Worm (Caenorhabditis elegans) whole organism, late embryonic: ENCODE measurements around the gene Y43F8B.18.

ENCODE experiments used
- C08G9.2 ChIP-seq: sonication (generic microtip); optimal IDR thresholded peaks from 2 replicates; lab custom pipeline; 2016; ENCODE audit warnings: mild to moderate bottlenecking, missing genetic modification characterization, moderate library complexity, missing compliant biosample characterization
- F13H6.1 ChIP-seq: sonication (generic microtip); optimal IDR thresholded peaks from 2 replicates; lab custom pipeline; 2016; ENCODE audit warnings: missing genetic modification characterization, missing compliant biosample characterization
- K09A11.1 ChIP-seq: sonication (generic microtip); optimal IDR thresholded peaks from 2 replicates; lab custom pipeline; 2017; ENCODE audit warnings: antibody characterized with exemption, mild to moderate bottlenecking, missing genetic modification characterization, missing compliant biosample characterization; ENCODE audit not compliant: insufficient read depth
- T23F11.4 ChIP-seq: fragments of 200-800 bp; sonication (Bioruptor generic); optimal IDR thresholded peaks from 2 replicates; lab custom pipeline; 2018; ENCODE audit warnings: mild to moderate bottlenecking, missing genetic modification characterization, missing compliant biosample characterization
- Y22D7AL.16 ChIP-seq: sonication (generic microtip); optimal IDR thresholded peaks from 2 replicates; lab custom pipeline; 2016; ENCODE audit warnings: missing genetic modification characterization, missing compliant biosample characterization
- ceh-14 ChIP-seq: sonication (generic microtip); optimal IDR thresholded peaks from 2 replicates; lab custom pipeline; 2016; ENCODE audit warnings: missing genotype, missing genetic modification characterization, missing compliant biosample characterization
- ceh-18 ChIP-seq: sonication (generic microtip); optimal IDR thresholded peaks from 2 replicates; lab custom pipeline; 2016; ENCODE audit warnings: missing genetic modification characterization, missing compliant biosample characterization
- ceh-19 ChIP-seq: fragments of 200-800 bp; sonication (Bioruptor generic); optimal IDR thresholded peaks from 2 replicates; lab custom pipeline; 2018; ENCODE audit warnings: mild to moderate bottlenecking, missing genetic modification characterization, missing compliant biosample characterization
- ceh-22 ChIP-seq: sonication (generic microtip); optimal IDR thresholded peaks from 2 replicates; lab custom pipeline; 2017; ENCODE audit warnings: missing biosample characterization, missing genetic modification characterization
- ceh-31 ChIP-seq: sonication (generic microtip); optimal IDR thresholded peaks from 2 replicates; lab custom pipeline; 2016; ENCODE audit warnings: missing genetic modification characterization, missing compliant biosample characterization
- ceh-34 ChIP-seq: sonication (generic microtip); optimal IDR thresholded peaks from 2 replicates; lab custom pipeline; 2016; ENCODE audit warnings: mild to moderate bottlenecking, missing genetic modification characterization, missing compliant biosample characterization
- ceh-45 ChIP-seq: fragments of 200-800 bp; sonication (Bioruptor generic); IDR thresholded peaks from 2 replicates; pipeline ENCODE4 v1.3.6; 2022; ENCODE audit warnings: missing genetic modification reagents, missing genetic modification characterization, missing compliant biosample characterization
- dve-1 ChIP-seq: sonication (generic microtip); optimal IDR thresholded peaks from 2 replicates; lab custom pipeline; 2017; ENCODE audit warnings: antibody characterized with exemption, mild to moderate bottlenecking, missing genetic modification characterization, missing compliant biosample characterization
- elt-2 ChIP-seq: sonication (generic microtip); optimal IDR thresholded peaks from 2 replicates; lab custom pipeline; 2016; ENCODE audit warnings: missing genetic modification reagents, missing genetic modification characterization, missing compliant biosample characterization
- ets-4 ChIP-seq: sonication (generic microtip); optimal IDR thresholded peaks from 2 replicates; lab custom pipeline; 2016; ENCODE audit warnings: missing genetic modification characterization, missing compliant biosample characterization
- eyg-1 ChIP-seq: sonication (generic microtip); optimal IDR thresholded peaks from 2 replicates; lab custom pipeline; 2016; ENCODE audit warnings: missing genotype, missing genetic modification characterization, missing compliant biosample characterization
- fax-1 ChIP-seq: sonication (generic microtip); optimal IDR thresholded peaks from 2 replicates; lab custom pipeline; 2016; ENCODE audit warnings: missing genotype, missing genetic modification characterization, missing compliant biosample characterization
- fkh-10 ChIP-seq: fragments of 150-350 bp; optimal IDR thresholded peaks from 2 replicates; lab custom pipeline; 2014; ENCODE audit warnings: missing biosample characterization, missing genetic modification reagents, missing genetic modification characterization
- gmeb-2 ChIP-seq: sonication (generic microtip); optimal IDR thresholded peaks from 2 replicates; lab custom pipeline; 2016; ENCODE audit warnings: missing genetic modification characterization, inconsistent platforms, missing compliant biosample characterization
- hlh-13 ChIP-seq: fragments of 200-800 bp; sonication (Bioruptor generic); optimal IDR thresholded peaks from 2 replicates; lab custom pipeline; 2018; ENCODE audit warnings: mild to moderate bottlenecking, missing genetic modification characterization, missing compliant biosample characterization
- hlh-30 ChIP-seq: sonication (generic microtip); optimal IDR thresholded peaks from 2 replicates; lab custom pipeline; 2017; ENCODE audit warnings: antibody characterized with exemption, missing genetic modification characterization, missing compliant biosample characterization; ENCODE audit not compliant: insufficient read depth
- hlh-8 ChIP-seq: sonication (generic microtip); optimal IDR thresholded peaks from 2 replicates; lab custom pipeline; 2016; ENCODE audit warnings: missing genotype, missing genetic modification characterization, missing compliant biosample characterization
- lim-6 ChIP-seq: sonication (generic microtip); optimal IDR thresholded peaks from 2 replicates; lab custom pipeline; 2016; ENCODE audit warnings: missing genetic modification characterization, missing compliant biosample characterization
- lin-11 ChIP-seq: fragments of 200-800 bp; sonication (Bioruptor generic); optimal IDR thresholded peaks from 2 replicates; lab custom pipeline; 2018; ENCODE audit warnings: mild to moderate bottlenecking, missing genetic modification characterization, missing compliant biosample characterization
- nhr-11 ChIP-seq: fragments of 150-350 bp; optimal IDR thresholded peaks from 2 replicates; lab custom pipeline; 2014; ENCODE audit warnings: missing biosample characterization, missing genetic modification characterization
- npax-4 ChIP-seq: sonication (generic microtip); optimal IDR thresholded peaks from 2 replicates; lab custom pipeline; 2016; ENCODE audit warnings: missing genetic modification characterization, missing compliant biosample characterization
- odd-2 ChIP-seq: sonication (generic microtip); optimal IDR thresholded peaks from 2 replicates; lab custom pipeline; 2017; ENCODE audit warnings: antibody characterized with exemption, mild to moderate bottlenecking, missing genetic modification characterization, missing compliant biosample characterization
- pax-1 ChIP-seq: fragments of 150-350 bp; optimal IDR thresholded peaks from 2 replicates; lab custom pipeline; 2014; ENCODE audit warnings: missing biosample characterization, missing genetic modification characterization
- pha-4 ChIP-seq: fragments of 150-350 bp; optimal IDR thresholded peaks from 2 replicates; lab custom pipeline; 2018; ENCODE audit warnings: missing biosample characterization, missing genetic modification reagents, missing genetic modification characterization
- pqm-1 ChIP-seq: sonication (generic microtip); optimal IDR thresholded peaks from 2 replicates; lab custom pipeline; 2016; ENCODE audit warnings: missing genetic modification characterization, missing compliant biosample characterization
- pros-1 ChIP-seq: fragments of 150-350 bp; optimal IDR thresholded peaks from 2 replicates; lab custom pipeline; 2014; ENCODE audit warnings: missing biosample characterization, missing genetic modification reagents, missing genetic modification characterization
- rnt-1 ChIP-seq: sonication (generic microtip); optimal IDR thresholded peaks from 2 replicates; lab custom pipeline; 2016; ENCODE audit warnings: missing genetic modification characterization, missing compliant biosample characterization
- sdc-2 ChIP-seq: sonication (generic microtip); optimal IDR thresholded peaks from 2 replicates; lab custom pipeline; 2016; ENCODE audit warnings: missing genotype, missing genetic modification characterization, missing compliant biosample characterization
- sox-4 ChIP-seq: sonication (generic microtip); optimal IDR thresholded peaks from 2 replicates; lab custom pipeline; 2017; ENCODE audit warnings: mild to moderate bottlenecking, missing genetic modification characterization, inconsistent platforms, missing compliant biosample characterization
- syd-9 ChIP-seq: sonication (generic microtip); optimal IDR thresholded peaks from 2 replicates; lab custom pipeline; 2016; ENCODE audit warnings: mild to moderate bottlenecking, missing genetic modification characterization, moderate library complexity, missing compliant biosample characterization
- ttx-3 ChIP-seq: sonication (generic microtip); optimal IDR thresholded peaks from 2 replicates; lab custom pipeline; 2016; ENCODE audit warnings: missing genetic modification reagents, missing genetic modification characterization, missing compliant biosample characterization
- unc-3 ChIP-seq, 2 experiments: fragments of 200-800 bp in 1 of 2; sonication (Bioruptor generic) in 1 of 2; sonication (generic microtip) in 1 of 2; conservative IDR thresholded peaks in 1 of 2; optimal IDR thresholded peaks in 1 of 2; 2 replicates each; pipeline versions ENCODE4 v1.3.6 to Lab custom; 2016 to 2022; ENCODE audit warnings: missing compliant biosample characterization in 2 of 2, missing genetic modification characterization in 2 of 2, missing genetic modification reagents in 1 of 2
- unc-86 ChIP-seq: sonication (generic microtip); optimal IDR thresholded peaks from 2 replicates; lab custom pipeline; 2016; ENCODE audit warnings: missing genetic modification characterization, missing compliant biosample characterization
- zip-5 ChIP-seq: sonication (generic microtip); optimal IDR thresholded peaks from 2 replicates; lab custom pipeline; 2016; ENCODE audit warnings: missing genetic modification characterization, missing compliant biosample characterization

Y43F8B.18 gene

ce11 chrV:19510925-19511324, 25.1 kb downstream of the Y43F8B.18 start:
- no peak for TF ChIP-seq elt-2 (tag; lab: Kevin White, UChicago)
- no peak for TF ChIP-seq hlh-30 (tag; lab: Kevin White, UChicago)
- no peak for TF ChIP-seq ttx-3 (tag; lab: Kevin White, UChicago)
- TF ChIP-seq ceh-34: no peak
- no peak for TF ChIP-seq T23F11.4 (GFP tag; lab: Kevin White, UChicago)
- TF ChIP-seq fax-1 (tag; lab: Kevin White, UChicago): no peak
- TF ChIP-seq rnt-1 (tag; lab: Kevin White, UChicago): no peak
- TF ChIP-seq npax-4 (tag; lab: Kevin White, UChicago): no peak
- no peak for TF ChIP-seq sox-4 (tag; lab: Kevin White, UChicago)
- TF ChIP-seq ets-4: no peak
- TF ChIP-seq lim-6 (tag; lab: Kevin White, UChicago): no peak
- no peak for TF ChIP-seq eyg-1 (tag; lab: Kevin White, UChicago)
- TF ChIP-seq pha-4: no peak
- no peak for TF ChIP-seq C08G9.2
- TF ChIP-seq unc-86: no peak
- no peak for TF ChIP-seq ceh-19

ce11 chrV:19512260-19512947, 26.6 kb downstream of the Y43F8B.18 start, which contains the start of gene Y43F8B.19:
TSS of gene Y43F8B.19 (minus strand) at chrV:19512310.
- TF ChIP-seq lin-11 (no peak), ets-4 (no peak), C08G9.2 (no peak), ceh-45 (no peak), zip-5 (tag; lab: Kevin White, UChicago) (no peak), Y22D7AL.16 (no peak)
- TF ChIP-seq, all 69 proteins: peak for 0

ce11 chrV:19513552-19513951, 27.8 kb downstream of the Y43F8B.18 start, which contains the start of gene phy-4:
TSS of gene phy-4 (minus strand) at chrV:19513652.
- TF ChIP-seq Y22D7AL.16 (no peak), odd-2 (tag; lab: Kevin White, UChicago) (no peak), gmeb-2 (tag; lab: Kevin White, UChicago) (no peak), ceh-31 (no peak), F13H6.1 (tag; lab: Kevin White, UChicago) (no peak), unc-3 (GFP tag; conservative IDR thresholded peaks at IDR 0.05; lab: Robert Waterston, UW) (no peak), unc-3 (tag; optimal IDR thresholded peaks at IDR 0.05; lab: Kevin White, UChicago) (no peak), ceh-19 (no peak), ceh-18 (tag; lab: Kevin White, UChicago) (no peak), dve-1 (tag; lab: Kevin White, UChicago) (no peak), ceh-22 (no peak), hlh-13 (GFP tag; lab: Kevin White, UChicago) (no peak), pax-1 (tag; lab: Kevin White, UChicago) (no peak), sox-4 (tag; lab: Kevin White, UChicago) (no peak), ceh-34 (no peak), elt-2 (tag; lab: Kevin White, UChicago) (no peak)

- TF ChIP-seq dve-1 (tag; lab: Kevin White, UChicago) (peak; percentile 61), T23F11.4 (GFP tag; lab: Kevin White, UChicago) (peak; percentile 36)
These were observed 32.0 kb downstream of the Y43F8B.18 start for ce11 chrV:19517611-19518360.

- TF ChIP-seq lim-6 (tag; lab: Kevin White, UChicago) (no peak), gmeb-2 (tag; lab: Kevin White, UChicago) (no peak), elt-2 (tag; lab: Kevin White, UChicago) (no peak), pqm-1 (no peak), fkh-10 (GFP tag; lab: Kevin White, UChicago) (no peak), nhr-11 (no peak), pros-1 (tag; lab: Kevin White, UChicago) (no peak), syd-9 (tag; lab: Kevin White, UChicago) (no peak), hlh-8 (tag; lab: Kevin White, UChicago) (no peak), sdc-2 (no peak), zip-5 (tag; lab: Kevin White, UChicago) (no peak), K09A11.1 (no peak), ceh-14 (tag; lab: Kevin White, UChicago) (no peak), lin-11 (no peak)
These were observed 32.8 kb downstream of the Y43F8B.18 start for ce11 chrV:19518468-19519168.
